Fruit fly (Drosophila melanogaster): ENCODE results near the gene Sfp87B.

The Sfp87B gene

DNA sequence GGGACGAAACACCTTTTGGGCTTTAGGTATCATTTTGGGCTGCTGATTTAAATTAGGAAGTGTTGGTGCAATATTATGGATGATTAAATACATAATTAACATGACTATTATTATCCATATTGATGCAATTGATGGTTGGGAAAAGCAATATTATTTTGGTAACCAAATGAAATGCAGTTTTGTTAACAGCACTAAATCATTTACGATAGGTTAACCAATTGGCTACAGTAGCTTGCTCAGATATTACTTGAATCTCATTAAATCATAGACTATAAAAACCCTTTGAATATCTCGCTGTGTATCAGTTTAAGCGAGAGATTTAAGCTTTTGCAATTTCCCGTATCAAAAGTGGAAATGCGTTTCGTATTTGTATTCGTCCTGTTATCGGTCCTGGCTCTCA is at the start of gene Sfp87B:
Gene Sfp87B, plus strand, starts transcription at position 301 of the 400 bp plus-strand sequence.
- no peak for TF ChIP-seq psq (optimal IDR thresholded peaks at IDR 0.05)
- TF ChIP-seq pan (optimal IDR thresholded peaks at IDR 0.05), result no peak
- TF ChIP-seq usp (GFP tag; optimal IDR thresholded peaks at IDR 0.05), result no peak
- no peak for TF ChIP-seq EcR (GFP tag; optimal IDR thresholded peaks at IDR 0.05)
- TF ChIP-seq CG8478 (optimal IDR thresholded peaks at IDR 0.05), result no peak
- TF ChIP-seq Dll (optimal IDR thresholded peaks at IDR 0.05), result no peak

DNA sequence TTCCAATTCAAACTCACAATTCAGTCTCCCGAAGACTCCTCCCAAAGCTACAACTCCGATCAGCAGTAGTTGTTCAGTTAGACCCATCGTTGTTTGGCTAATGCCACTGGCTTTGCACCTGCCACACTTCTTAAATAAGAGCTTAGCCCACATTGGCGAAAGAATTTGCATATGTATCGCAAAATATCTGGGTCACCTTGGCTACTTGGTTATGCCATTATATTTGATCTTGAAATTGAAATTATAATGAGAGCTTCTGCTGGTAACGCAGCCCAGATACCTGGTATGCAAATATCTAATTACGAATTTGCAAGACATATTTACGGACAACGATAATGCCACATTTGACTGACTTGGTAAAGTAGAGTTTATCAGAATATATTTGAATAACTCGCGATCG is 48.0 kb upstream of the Sfp87B start, which contains the start of gene CG17404:
Gene CG17404, minus strand, starts transcription at position 101 of the 400 bp plus-strand sequence.
- TF ChIP-seq pan (optimal IDR thresholded peaks at IDR 0.05) (no peak), psq (optimal IDR thresholded peaks at IDR 0.05) (no peak), EcR (GFP tag; optimal IDR thresholded peaks at IDR 0.05) (no peak), CG8478 (optimal IDR thresholded peaks at IDR 0.05) (no peak), usp (GFP tag; optimal IDR thresholded peaks at IDR 0.05) (no peak), Dll (optimal IDR thresholded peaks at IDR 0.05) (no peak)

- no peak for TF ChIP-seq CG8478 (optimal IDR thresholded peaks at IDR 0.05)
- no peak for TF ChIP-seq psq (optimal IDR thresholded peaks at IDR 0.05)
- TF ChIP-seq EcR (GFP tag; optimal IDR thresholded peaks at IDR 0.05), result no peak
- TF ChIP-seq Dll (optimal IDR thresholded peaks at IDR 0.05), result no peak
- no peak for TF ChIP-seq pan (optimal IDR thresholded peaks at IDR 0.05)
- TF ChIP-seq usp (GFP tag; optimal IDR thresholded peaks at IDR 0.05), result no peak
These were observed 46.7 kb upstream of the Sfp87B start, which contains the start of gene CG12256 for dm6 chr3R:12226239-12226638. TSS of gene CG12256 (minus strand) at chr3R:12226339.

dm6 chr3R:12229113-12229512 is 43.8 kb upstream of the Sfp87B start, which contains the start of gene CG3916:
TSS of gene CG3916 (plus strand) at chr3R:12229413.
- no peak for TF ChIP-seq psq (optimal IDR thresholded peaks at IDR 0.05)
- no peak for TF ChIP-seq pan (optimal IDR thresholded peaks at IDR 0.05)
- TF ChIP-seq CG8478 (optimal IDR thresholded peaks at IDR 0.05), result no peak
- no peak for TF ChIP-seq usp (GFP tag; optimal IDR thresholded peaks at IDR 0.05)
- no peak for TF ChIP-seq EcR (GFP tag; optimal IDR thresholded peaks at IDR 0.05)
- no peak for TF ChIP-seq Dll (optimal IDR thresholded peaks at IDR 0.05)

dm6 chr3R:12232629-12233028 is 40.3 kb upstream of the Sfp87B start, which contains the start of gene Pglym87:
TSS of gene Pglym87 (minus strand) at chr3R:12232729.
- TF ChIP-seq EcR (GFP tag; optimal IDR thresholded peaks at IDR 0.05) (no peak), psq (optimal IDR thresholded peaks at IDR 0.05) (no peak), CG8478 (optimal IDR thresholded peaks at IDR 0.05) (no peak), Dll (optimal IDR thresholded peaks at IDR 0.05) (no peak), usp (GFP tag; optimal IDR thresholded peaks at IDR 0.05) (no peak), pan (optimal IDR thresholded peaks at IDR 0.05) (no peak)

- TF ChIP-seq pan (optimal IDR thresholded peaks at IDR 0.05), result no peak
- TF ChIP-seq usp (GFP tag; optimal IDR thresholded peaks at IDR 0.05), result no peak
- TF ChIP-seq psq (optimal IDR thresholded peaks at IDR 0.05), result no peak
- TF ChIP-seq EcR (GFP tag; optimal IDR thresholded peaks at IDR 0.05), result no peak
- TF ChIP-seq Dll (optimal IDR thresholded peaks at IDR 0.05), result no peak
- TF ChIP-seq CG8478 (optimal IDR thresholded peaks at IDR 0.05), result no peak
These were observed 38.3 kb upstream of the Sfp87B start, which contains the start of gene Cyp313a5 for dm6 chr3R:12234584-12234983. TSS of gene Cyp313a5 (minus strand) at chr3R:12234684.

dm6 chr3R:12236804-12237203 is 36.1 kb upstream of the Sfp87B start, which contains the start of gene Cyp313a2:
TSS of gene Cyp313a2 (minus strand) at chr3R:12236904.
- TF ChIP-seq Dll (optimal IDR thresholded peaks at IDR 0.05) (no peak), CG8478 (optimal IDR thresholded peaks at IDR 0.05) (no peak), EcR (GFP tag; optimal IDR thresholded peaks at IDR 0.05) (no peak), psq (optimal IDR thresholded peaks at IDR 0.05) (no peak), pan (optimal IDR thresholded peaks at IDR 0.05) (no peak), usp (GFP tag; optimal IDR thresholded peaks at IDR 0.05) (no peak)

DNA sequence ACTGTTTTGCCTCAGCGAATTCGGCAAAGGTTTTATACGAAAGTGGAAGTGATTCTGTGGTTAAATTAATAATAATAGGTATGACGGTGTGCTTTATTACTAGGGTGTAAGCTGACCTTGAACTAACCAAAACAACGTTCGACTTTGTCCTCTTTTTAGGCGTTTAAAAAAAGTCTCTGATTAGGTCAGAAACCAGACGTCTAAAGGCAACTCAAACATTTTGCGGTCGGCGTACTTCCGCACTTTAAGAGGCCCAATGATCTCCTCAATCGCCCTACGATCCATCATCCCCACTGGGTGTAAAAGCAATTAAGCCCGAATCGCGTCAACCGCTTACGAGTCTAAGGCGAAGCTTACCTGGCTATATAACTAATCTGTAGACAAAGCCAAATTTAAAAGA is 33.8 kb upstream of the Sfp87B start, which contains the start of gene Cyp313a3:
Gene Cyp313a3, minus strand, starts transcription at position 101 of the 400 bp plus-strand sequence.
- TF ChIP-seq EcR (GFP tag; optimal IDR thresholded peaks at IDR 0.05), result no peak
- no peak for TF ChIP-seq psq (optimal IDR thresholded peaks at IDR 0.05)
- no peak for TF ChIP-seq CG8478 (optimal IDR thresholded peaks at IDR 0.05)
- TF ChIP-seq Dll (optimal IDR thresholded peaks at IDR 0.05), result no peak
- TF ChIP-seq usp (GFP tag; optimal IDR thresholded peaks at IDR 0.05), result no peak
- no peak for TF ChIP-seq pan (optimal IDR thresholded peaks at IDR 0.05)

DNA sequence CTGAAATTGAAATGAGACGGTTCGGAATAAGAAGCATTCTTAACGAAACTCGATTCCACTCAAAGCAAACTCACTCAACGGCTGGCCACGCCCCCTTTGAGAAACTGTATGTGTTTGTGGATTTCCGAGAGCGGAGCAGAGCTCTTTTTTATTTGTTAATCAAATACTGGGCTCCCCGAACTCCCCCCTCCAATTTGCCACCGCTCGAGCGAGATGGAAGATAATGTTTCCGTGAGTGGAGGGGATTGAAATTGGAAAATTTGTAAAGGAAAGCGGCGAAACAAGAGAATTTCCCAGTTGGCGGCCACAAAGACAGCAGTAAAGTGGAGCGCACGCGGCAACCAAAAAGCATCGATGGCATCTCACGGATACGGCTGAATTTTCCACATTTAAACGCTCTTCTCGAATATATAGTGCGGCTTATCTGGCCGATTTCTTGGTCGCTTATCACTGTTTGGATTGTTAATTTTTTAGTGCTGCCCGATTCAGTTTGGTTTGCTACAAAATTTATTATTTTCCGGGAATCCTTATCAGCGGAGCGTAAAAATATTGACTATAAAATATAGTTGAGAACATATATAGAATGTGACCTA is 28.4 kb upstream of the Sfp87B start:
- TF ChIP-seq Dll (optimal IDR thresholded peaks at IDR 0.05) (no peak), psq (optimal IDR thresholded peaks at IDR 0.05) (no peak), EcR (GFP tag; optimal IDR thresholded peaks at IDR 0.05) (no peak), usp (GFP tag; optimal IDR thresholded peaks at IDR 0.05) (no peak), pan (optimal IDR thresholded peaks at IDR 0.05) (no peak), CG8478 (optimal IDR thresholded peaks at IDR 0.05) (no peak)

DNA sequence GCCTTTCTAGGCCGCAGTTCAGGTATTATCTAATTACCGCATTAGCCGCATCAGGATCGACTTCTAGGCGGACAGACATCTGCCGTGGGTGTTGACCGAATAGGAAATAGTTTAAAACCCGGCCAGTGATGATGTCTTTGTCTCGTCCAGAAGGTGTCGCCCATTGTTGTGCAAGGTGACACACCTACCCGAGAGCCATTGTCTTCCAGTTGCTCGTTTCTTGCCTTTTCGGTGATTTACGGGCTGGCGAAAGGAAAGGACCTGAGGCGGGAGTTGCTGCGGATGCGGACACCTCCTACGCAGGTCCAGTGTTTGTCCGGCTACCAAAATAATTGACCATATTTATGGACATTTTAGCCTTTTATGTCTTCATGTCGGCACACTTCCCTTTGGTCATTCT is 24.7 kb upstream of the Sfp87B start:
- no peak for TF ChIP-seq psq (optimal IDR thresholded peaks at IDR 0.05)
- no peak for TF ChIP-seq EcR (GFP tag; optimal IDR thresholded peaks at IDR 0.05)
- no peak for TF ChIP-seq usp (GFP tag; optimal IDR thresholded peaks at IDR 0.05)
- no peak for TF ChIP-seq CG8478 (optimal IDR thresholded peaks at IDR 0.05)
- TF ChIP-seq Dll (optimal IDR thresholded peaks at IDR 0.05), result no peak
- no peak for TF ChIP-seq pan (optimal IDR thresholded peaks at IDR 0.05)

DNA sequence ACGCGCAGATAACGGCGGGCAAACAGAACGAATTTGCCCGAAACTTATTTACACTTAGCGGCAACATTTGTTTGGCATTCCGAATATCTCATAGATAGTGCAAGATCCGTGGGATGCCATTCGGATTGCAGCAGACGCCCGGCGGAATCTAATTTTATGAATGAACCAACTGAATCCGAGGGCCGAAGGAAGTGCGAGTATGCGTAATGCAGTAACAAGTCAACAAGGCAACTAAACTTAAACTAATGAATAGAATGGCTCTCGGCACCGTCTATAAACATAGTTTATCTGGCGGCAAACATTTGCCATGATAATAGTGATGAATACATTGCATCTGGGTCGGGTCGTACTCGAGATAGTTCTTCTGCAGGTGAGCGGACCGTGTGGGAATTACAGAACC is 22.7 kb upstream of the Sfp87B start:
- TF ChIP-seq pan (optimal IDR thresholded peaks at IDR 0.05) (no peak), CG8478 (optimal IDR thresholded peaks at IDR 0.05) (no peak), usp (GFP tag; optimal IDR thresholded peaks at IDR 0.05) (no peak), Dll (optimal IDR thresholded peaks at IDR 0.05) (no peak), psq (optimal IDR thresholded peaks at IDR 0.05) (no peak), EcR (GFP tag; optimal IDR thresholded peaks at IDR 0.05) (no peak)

DNA sequence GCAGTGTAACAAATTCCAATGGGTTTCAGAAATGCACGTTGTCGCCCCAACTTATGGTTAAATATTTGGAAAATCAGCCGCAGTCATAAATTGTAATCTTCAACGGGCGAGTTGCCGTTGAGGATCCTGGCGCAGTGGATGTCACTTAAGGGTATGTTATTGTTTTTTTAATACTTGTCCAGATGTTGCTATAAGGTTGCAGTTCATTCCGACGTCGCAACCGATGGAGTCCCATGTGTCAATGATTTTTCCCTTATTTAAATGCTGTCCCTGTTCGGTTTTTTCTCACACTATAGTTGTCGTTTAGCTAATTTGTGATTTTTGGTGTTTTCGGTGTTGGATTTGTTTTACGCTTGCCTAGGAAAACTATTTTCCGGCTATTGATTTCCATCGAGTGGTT is 21.4 kb upstream of the Sfp87B start:
- TF ChIP-seq CG8478 (optimal IDR thresholded peaks at IDR 0.05), result no peak
